Worm (Caenorhabditis elegans): ENCODE data around the gene snn-1.

Gene snn-1

DNA sequence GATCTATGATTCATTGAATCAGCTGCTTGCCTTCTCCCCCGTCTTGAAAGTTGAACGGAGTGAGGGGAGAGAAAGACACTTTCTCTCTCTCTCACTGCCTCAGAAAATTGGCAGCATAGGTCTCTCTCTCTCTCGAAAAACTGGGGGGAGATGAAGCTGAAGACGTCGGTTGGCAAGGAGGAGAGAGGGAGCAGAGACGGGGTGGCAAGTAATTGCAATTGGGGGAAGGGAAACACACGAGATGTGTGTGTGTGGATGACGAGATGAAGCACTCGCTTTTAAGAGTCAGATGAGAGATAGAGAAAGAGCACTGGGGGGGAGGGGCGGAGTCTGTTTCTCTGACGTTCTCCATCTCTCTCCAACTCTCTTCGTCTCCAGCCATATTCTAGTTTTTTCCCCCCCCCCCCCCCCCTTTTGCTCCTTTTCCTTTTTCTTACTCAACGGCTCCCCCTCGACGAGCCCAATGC lies 9.2 kb upstream of the snn-1 start, which contains the start of gene cmk-1:
cmk-1 (plus strand) TSS at position 417 of the 467 bp plus-strand sequence.
- no peak for TF ChIP-seq ztf-29 (GFP tag; IDR thresholded peaks at IDR 0.05)
- no peak for TF ChIP-seq T22C8.4 (GFP tag; IDR thresholded peaks at IDR 0.05)
- TF ChIP-seq cog-1 (tag; optimal IDR thresholded peaks at IDR 0.05), result no peak
- TF ChIP-seq ref-1 (GFP tag; conservative IDR thresholded peaks at IDR 0.05), result no peak
- no peak for TF ChIP-seq flt-1 (GFP tag; IDR thresholded peaks at IDR 0.05)
- TF ChIP-seq tab-1 (GFP tag; IDR thresholded peaks at IDR 0.05), result no peak
- TF ChIP-seq ztf-23 (GFP tag; IDR thresholded peaks at IDR 0.05), result no peak
- no peak for TF ChIP-seq klf-2 (GFP tag; conservative IDR thresholded peaks at IDR 0.05)
- no peak for TF ChIP-seq med-1 (GFP tag; optimal IDR thresholded peaks at IDR 0.05; ENCODE audit: insufficient read depth)

DNA sequence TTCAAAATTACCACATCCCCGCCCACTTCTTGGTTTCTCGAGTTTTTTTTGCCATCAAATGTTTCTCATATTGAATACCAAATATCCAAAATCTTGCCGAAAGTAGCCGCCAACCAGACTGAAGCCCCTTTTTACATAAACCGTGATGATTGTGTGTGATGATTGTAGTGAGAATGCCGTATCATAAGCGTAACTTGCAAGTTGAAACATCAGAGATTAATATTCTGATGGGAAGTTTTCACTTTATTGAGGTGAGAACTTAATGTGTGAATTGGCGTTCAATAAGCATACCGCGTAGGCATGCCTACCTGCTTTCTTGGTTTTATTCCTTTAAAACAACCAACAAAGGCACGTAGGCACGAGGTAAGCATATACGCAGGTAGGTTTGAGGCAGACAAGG lies 6.6 kb upstream of the snn-1 start, which contains the start of gene Y38C1BA.4:
Y38C1BA.4 (plus strand) TSS at position 301 of the 400 bp plus-strand sequence.
- TF ChIP-seq tab-1 (GFP tag; IDR thresholded peaks at IDR 0.05) (no peak), flt-1 (GFP tag; IDR thresholded peaks at IDR 0.05) (no peak), ztf-23 (GFP tag; IDR thresholded peaks at IDR 0.05) (no peak), klf-2 (GFP tag; conservative IDR thresholded peaks at IDR 0.05) (no peak), cog-1 (tag; optimal IDR thresholded peaks at IDR 0.05) (no peak), T22C8.4 (GFP tag; IDR thresholded peaks at IDR 0.05) (no peak), med-1 (GFP tag; optimal IDR thresholded peaks at IDR 0.05; ENCODE audit: insufficient read depth) (no peak), ref-1 (GFP tag; conservative IDR thresholded peaks at IDR 0.05) (no peak), ztf-29 (GFP tag; IDR thresholded peaks at IDR 0.05) (no peak)

DNA sequence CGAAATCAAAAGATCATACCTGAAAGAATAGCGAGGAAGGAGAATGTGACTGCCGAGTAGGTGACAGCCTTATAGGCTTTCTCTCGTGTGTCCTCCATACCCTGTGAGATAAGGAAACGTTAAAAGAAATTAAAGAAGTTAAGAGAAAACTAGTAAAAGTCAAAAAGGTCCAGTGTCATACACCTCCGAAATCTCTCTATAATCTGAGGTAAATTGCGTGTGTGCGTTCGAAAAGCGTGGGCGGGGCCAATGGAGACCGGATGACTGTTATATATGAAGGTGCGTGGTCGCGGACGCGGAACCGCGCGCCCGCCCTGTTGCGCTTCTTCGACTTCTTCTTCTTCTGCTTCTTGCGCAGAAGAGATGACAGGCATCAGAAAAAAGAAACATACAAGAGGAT lies 5.2 kb upstream of the snn-1 start, which contains the start of gene col-109:
col-109 (minus strand) TSS at position 101 of the 400 bp plus-strand sequence.
- no peak for TF ChIP-seq ztf-29 (GFP tag; IDR thresholded peaks at IDR 0.05)
- no peak for TF ChIP-seq med-1 (GFP tag; optimal IDR thresholded peaks at IDR 0.05; ENCODE audit: insufficient read depth)
- TF ChIP-seq cog-1 (tag; optimal IDR thresholded peaks at IDR 0.05), result no peak
- TF ChIP-seq ztf-23 (GFP tag; IDR thresholded peaks at IDR 0.05), result no peak

DNA sequence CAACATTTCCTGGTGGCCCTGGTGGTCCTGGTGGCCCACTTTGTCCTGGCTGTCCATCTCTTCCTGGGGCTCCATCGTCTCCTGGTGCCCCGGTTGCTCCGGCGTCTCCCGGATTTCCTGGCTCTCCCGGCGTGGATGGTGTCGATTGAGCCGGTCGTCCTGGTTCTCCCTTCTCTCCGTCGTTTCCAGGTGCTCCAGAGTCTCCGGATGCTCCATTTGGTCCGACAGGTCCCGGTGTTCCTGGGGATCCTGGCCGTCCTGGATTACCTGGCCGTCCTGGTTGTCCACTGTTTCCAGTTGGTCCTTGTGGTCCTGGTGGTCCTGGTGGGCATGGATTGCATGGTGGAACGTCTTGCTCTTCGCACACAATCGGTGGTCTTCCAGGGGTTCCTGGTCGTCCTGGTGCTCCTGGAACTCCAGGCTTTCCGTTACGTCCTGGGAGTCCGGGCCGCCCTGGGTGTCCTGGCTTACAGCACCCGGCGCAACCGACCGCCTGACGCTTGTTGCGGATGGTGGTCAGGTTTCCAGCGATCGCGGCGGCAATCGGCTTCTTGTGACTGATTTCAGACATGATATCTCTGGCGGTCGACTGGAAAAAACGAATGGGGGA lies 3.7 kb upstream of the snn-1 start:
- TF ChIP-seq cog-1 (tag; optimal IDR thresholded peaks at IDR 0.05) (no peak), T22C8.4 (GFP tag; IDR thresholded peaks at IDR 0.05) (no peak), flt-1 (GFP tag; IDR thresholded peaks at IDR 0.05) (no peak), med-1 (GFP tag; optimal IDR thresholded peaks at IDR 0.05; ENCODE audit: insufficient read depth) (no peak), ztf-23 (GFP tag; IDR thresholded peaks at IDR 0.05) (no peak), ref-1 (GFP tag; conservative IDR thresholded peaks at IDR 0.05) (no peak)

DNA sequence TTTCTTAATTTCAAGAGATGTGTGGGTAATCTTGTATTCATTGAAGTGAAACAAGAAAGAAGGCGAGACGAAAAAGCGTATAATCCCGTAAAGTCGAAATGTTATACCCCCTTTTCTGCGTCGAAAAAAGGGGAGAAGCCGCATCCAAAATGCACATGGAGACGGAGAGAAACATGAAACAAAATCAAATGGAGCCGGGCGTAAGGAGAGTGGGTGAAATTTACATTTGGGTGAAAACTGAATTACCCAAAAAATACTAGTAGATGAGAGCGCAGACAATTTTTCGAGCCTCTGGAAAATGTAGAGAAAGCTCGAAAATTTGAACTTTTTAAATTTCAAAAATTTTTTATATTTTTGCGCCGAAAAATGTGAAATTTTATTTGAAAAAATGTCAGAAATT lies 1.3 kb upstream of the snn-1 start:
- TF ChIP-seq cog-1 (tag; optimal IDR thresholded peaks at IDR 0.05), result no peak
- no peak for TF ChIP-seq med-1 (GFP tag; optimal IDR thresholded peaks at IDR 0.05; ENCODE audit: insufficient read depth)
- TF ChIP-seq T22C8.4 (GFP tag; IDR thresholded peaks at IDR 0.05), result no peak
- no peak for TF ChIP-seq flt-1 (GFP tag; IDR thresholded peaks at IDR 0.05)
- no peak for TF ChIP-seq ztf-23 (GFP tag; IDR thresholded peaks at IDR 0.05)
- TF ChIP-seq klf-2 (GFP tag; conservative IDR thresholded peaks at IDR 0.05), result no peak
- TF ChIP-seq ref-1 (GFP tag; conservative IDR thresholded peaks at IDR 0.05), result no peak
- TF ChIP-seq tab-1 (GFP tag; IDR thresholded peaks at IDR 0.05), result no peak
- no peak for TF ChIP-seq ztf-29 (GFP tag; IDR thresholded peaks at IDR 0.05)

DNA sequence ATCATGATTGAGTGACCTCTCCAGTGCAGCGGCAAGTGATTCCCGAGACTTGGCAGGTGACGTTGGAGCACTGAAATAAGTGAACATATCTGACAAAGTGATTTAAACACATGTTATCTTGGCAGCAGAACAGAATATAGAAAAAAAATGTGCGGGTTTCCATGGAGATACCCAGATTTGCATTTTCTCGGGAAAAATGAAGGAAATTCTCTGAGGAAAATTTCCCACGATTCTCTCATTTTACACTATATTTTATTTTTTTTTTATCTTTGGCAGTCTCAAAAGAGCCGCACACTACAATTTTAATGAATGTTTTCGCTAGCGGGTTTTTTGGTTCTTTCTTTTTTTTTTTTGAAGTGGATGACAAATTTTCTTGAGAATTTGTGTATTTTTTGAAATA lies 1.0 kb downstream of the snn-1 start:
- TF ChIP-seq ztf-29 (GFP tag; IDR thresholded peaks at IDR 0.05) (no peak), flt-1 (GFP tag; IDR thresholded peaks at IDR 0.05) (no peak), tab-1 (GFP tag; IDR thresholded peaks at IDR 0.05) (no peak), cog-1 (tag; optimal IDR thresholded peaks at IDR 0.05) (no peak), med-1 (GFP tag; optimal IDR thresholded peaks at IDR 0.05; ENCODE audit: insufficient read depth) (no peak), klf-2 (GFP tag; conservative IDR thresholded peaks at IDR 0.05) (no peak), T22C8.4 (GFP tag; IDR thresholded peaks at IDR 0.05) (no peak), ztf-23 (GFP tag; IDR thresholded peaks at IDR 0.05) (no peak), ref-1 (GFP tag; conservative IDR thresholded peaks at IDR 0.05) (no peak)

DNA sequence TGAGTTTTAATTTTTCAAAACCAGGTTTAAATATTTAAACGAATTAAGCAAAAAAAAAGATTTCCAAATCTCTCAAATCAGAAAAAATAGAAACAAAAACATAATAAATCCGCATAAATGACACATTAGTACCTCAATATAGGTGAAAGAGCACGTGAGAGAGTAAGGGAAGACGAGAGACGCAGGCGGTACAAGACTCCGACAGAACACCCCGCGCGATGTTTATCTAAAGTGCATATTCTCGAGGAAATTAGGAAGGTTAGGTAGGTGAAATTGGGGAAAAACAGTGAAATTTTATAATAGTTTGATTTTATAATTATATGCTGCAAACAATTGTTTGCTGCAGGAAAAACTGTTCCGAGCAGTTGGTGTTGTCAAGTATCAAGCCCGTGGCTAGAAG lies 10.3 kb downstream of the snn-1 start:
- TF ChIP-seq med-1 (GFP tag; optimal IDR thresholded peaks at IDR 0.05; ENCODE audit: insufficient read depth), result no peak
- TF ChIP-seq ref-1 (GFP tag; conservative IDR thresholded peaks at IDR 0.05), result no peak
- TF ChIP-seq cog-1 (tag; optimal IDR thresholded peaks at IDR 0.05), result no peak

DNA sequence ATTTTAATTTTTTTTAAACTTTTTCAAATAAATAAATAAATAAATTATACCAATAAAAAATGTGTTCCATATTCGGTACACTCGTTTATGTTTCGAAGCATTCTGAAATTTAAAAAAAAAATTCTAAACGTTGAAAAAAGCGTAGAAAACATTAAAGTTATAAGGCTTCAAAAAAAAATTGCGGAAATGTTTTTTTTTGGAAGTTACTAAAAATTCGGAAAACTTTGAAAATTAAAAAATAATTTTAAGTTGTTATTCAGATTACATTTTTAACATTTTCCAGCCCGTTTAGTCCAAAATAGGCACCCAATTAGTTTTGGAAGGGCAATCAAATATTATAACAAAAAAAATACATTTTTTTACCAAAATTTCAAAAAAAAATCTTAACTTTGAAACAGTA lies 11.0 kb downstream of the snn-1 start, which contains the start of gene Y38C1BA.1:
Y38C1BA.1 (minus strand) TSS at position 101 of the 400 bp plus-strand sequence.
- TF ChIP-seq flt-1 (GFP tag; IDR thresholded peaks at IDR 0.05) (no peak), ztf-29 (GFP tag; IDR thresholded peaks at IDR 0.05) (no peak), ref-1 (GFP tag; conservative IDR thresholded peaks at IDR 0.05) (no peak), klf-2 (GFP tag; conservative IDR thresholded peaks at IDR 0.05) (no peak), tab-1 (GFP tag; IDR thresholded peaks at IDR 0.05) (no peak), T22C8.4 (GFP tag; IDR thresholded peaks at IDR 0.05) (no peak), med-1 (GFP tag; optimal IDR thresholded peaks at IDR 0.05; ENCODE audit: insufficient read depth) (no peak)

DNA sequence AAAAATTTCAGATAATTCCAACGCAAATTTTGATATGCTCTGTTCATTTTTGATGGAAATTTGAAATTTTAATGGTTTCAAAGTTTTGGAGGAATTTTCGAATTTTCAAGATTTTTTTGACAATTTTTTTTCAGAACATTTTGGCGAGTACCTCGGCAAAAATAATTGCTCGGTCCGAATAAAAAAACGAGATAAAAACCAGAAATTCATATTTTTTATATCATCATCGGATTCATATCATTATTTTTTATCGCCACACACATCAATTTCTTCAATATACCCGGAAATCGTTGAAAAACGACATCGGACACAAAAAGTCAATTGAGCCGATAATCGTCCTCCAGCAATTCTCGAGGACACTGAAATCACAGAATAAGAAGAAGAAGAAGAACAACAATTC lies 23.1 kb downstream of the snn-1 start:
- no peak for TF ChIP-seq tab-1 (GFP tag; IDR thresholded peaks at IDR 0.05)
- no peak for TF ChIP-seq cog-1 (tag; optimal IDR thresholded peaks at IDR 0.05)
- TF ChIP-seq ref-1 (GFP tag; conservative IDR thresholded peaks at IDR 0.05), result no peak
- no peak for TF ChIP-seq ztf-23 (GFP tag; IDR thresholded peaks at IDR 0.05)
- TF ChIP-seq T22C8.4 (GFP tag; IDR thresholded peaks at IDR 0.05), result no peak
- TF ChIP-seq ztf-29 (GFP tag; IDR thresholded peaks at IDR 0.05), result no peak
- no peak for TF ChIP-seq klf-2 (GFP tag; conservative IDR thresholded peaks at IDR 0.05)
- TF ChIP-seq flt-1 (GFP tag; IDR thresholded peaks at IDR 0.05), result no peak
- no peak for TF ChIP-seq med-1 (GFP tag; optimal IDR thresholded peaks at IDR 0.05; ENCODE audit: insufficient read depth)

DNA sequence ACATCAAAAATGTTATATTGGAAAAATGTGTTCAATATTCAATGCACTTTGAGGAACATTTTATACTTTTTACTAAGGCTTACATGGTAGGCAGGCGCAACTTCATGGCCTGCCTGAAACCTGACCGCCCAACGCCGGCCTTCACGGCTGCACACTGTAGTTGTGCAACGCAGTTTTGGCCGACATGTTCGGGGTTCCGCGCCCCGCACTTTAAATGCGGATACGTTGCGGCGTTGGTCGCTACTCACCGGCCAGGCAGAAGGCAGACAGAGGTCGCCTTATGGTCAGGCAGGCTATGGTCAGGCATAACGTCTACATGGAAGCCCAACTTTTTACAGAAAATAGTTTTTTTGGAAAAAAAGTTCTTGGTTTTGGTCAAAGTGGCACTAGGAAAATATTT lies 24.2 kb downstream of the snn-1 start:
- TF ChIP-seq klf-2 (GFP tag; conservative IDR thresholded peaks at IDR 0.05) (no peak), ztf-29 (GFP tag; IDR thresholded peaks at IDR 0.05) (no peak), ref-1 (GFP tag; conservative IDR thresholded peaks at IDR 0.05) (no peak), ztf-23 (GFP tag; IDR thresholded peaks at IDR 0.05) (no peak), med-1 (GFP tag; optimal IDR thresholded peaks at IDR 0.05; ENCODE audit: insufficient read depth) (no peak)

Measured in whole organism, midembryonic.